Worm (Caenorhabditis elegans) whole organism, L1 larva: ENCODE results near the gene ZC506.1.

Experiments
- C04F5.9 ChIP-seq: sonication (generic microtip); optimal IDR thresholded peaks from 2 replicates; lab custom pipeline; 2016; ENCODE audit warnings: missing genetic modification characterization, missing compliant biosample characterization
- C16A3.4 ChIP-seq: fragments of 150-350 bp; optimal IDR thresholded peaks from 2 replicates; lab custom pipeline; 2014; ENCODE audit warnings: missing biosample characterization, missing genetic modification characterization
- aha-1 ChIP-seq: fragments of 150-350 bp; optimal IDR thresholded peaks from 2 replicates; lab custom pipeline; 2014; ENCODE audit warnings: missing biosample characterization, missing genetic modification characterization
- alr-1 ChIP-seq: fragments of 200-800 bp; sonication (Bioruptor generic); optimal IDR thresholded peaks from 2 replicates; lab custom pipeline; 2018; ENCODE audit warnings: borderline replicate concordance, mild to moderate bottlenecking, missing genetic modification characterization, missing compliant biosample characterization
- ceh-63 ChIP-seq: fragments of 200-800 bp; sonication (Bioruptor generic); optimal IDR thresholded peaks from 2 replicates; lab custom pipeline; 2018; ENCODE audit warnings: mild to moderate bottlenecking, missing genetic modification characterization, missing compliant biosample characterization
- ceh-82 ChIP-seq, 3 experiments: fragments of 150-350 bp in 1 of 3; sonication (generic microtip) in 2 of 3; optimal IDR thresholded peaks; 2 replicates each; lab custom pipeline; 2014 to 2017; ENCODE audit warnings: missing biosample characterization in 3 of 3, missing genetic modification characterization in 3 of 3
- ces-1 ChIP-seq: fragments of 150-350 bp; optimal IDR thresholded peaks from 2 replicates; lab custom pipeline; 2014; ENCODE audit warnings: missing biosample characterization, missing genetic modification reagents, missing genetic modification characterization
- efl-1 ChIP-seq, 4 experiments: fragments of 150-350 bp; optimal IDR thresholded peaks in 3 of 4; peaks in 1 of 4; 1 replicate in 1 of 4; 2 replicates in 3 of 4; lab custom pipeline; 2014; ENCODE audit warnings: missing biosample characterization in 2 of 4, missing genetic modification characterization in 2 of 4, missing genetic modification reagents in 2 of 4
- egl-13 ChIP-seq: sonication (generic microtip); optimal IDR thresholded peaks from 2 replicates; lab custom pipeline; 2016; ENCODE audit warnings: missing genotype, missing genetic modification reagents, missing genetic modification characterization, missing compliant biosample characterization
- fos-1 ChIP-seq: fragments of 150-350 bp; optimal IDR thresholded peaks from 2 replicates; lab custom pipeline; 2014; ENCODE audit warnings: missing biosample characterization, missing genetic modification characterization
- grh-1 ChIP-seq: fragments of 200-800 bp; sonication (Bioruptor generic); IDR thresholded peaks from 2 replicates; pipeline ENCODE4 v1.3.6; 2022; ENCODE audit warnings: missing genetic modification reagents, missing genetic modification characterization, missing compliant biosample characterization
- hlh-17 ChIP-seq: fragments of 200-800 bp; sonication (Bioruptor generic); optimal IDR thresholded peaks from 2 replicates; lab custom pipeline; 2018; ENCODE audit warnings: missing genetic modification characterization, mild to moderate bottlenecking, missing compliant biosample characterization, moderate library complexity, borderline replicate concordance
- irx-1 ChIP-seq: sonication (generic microtip); optimal IDR thresholded peaks from 2 replicates; lab custom pipeline; 2016; ENCODE audit warnings: missing genetic modification characterization, missing compliant biosample characterization
- isw-1 ChIP-seq: fragments of 200-800 bp; sonication (Bioruptor generic); IDR thresholded peaks from 2 replicates; pipeline ENCODE4 v1.3.6; 2022; ENCODE audit warnings: missing genetic modification characterization, missing compliant biosample characterization
- lin-15B ChIP-seq: fragments of 150-350 bp; sonication (generic microtip); optimal IDR thresholded peaks from 3 replicates; lab custom pipeline; 2014; ENCODE audit warnings: missing biosample characterization, missing genetic modification characterization
- lin-35 ChIP-seq, 2 experiments: fragments of 150-350 bp; optimal IDR thresholded peaks; 2 replicates each; lab custom pipeline; 2014; ENCODE audit warnings: missing biosample characterization in 2 of 2, missing genetic modification characterization in 2 of 2, missing genetic modification reagents in 2 of 2
- lir-3 ChIP-seq: sonication (generic microtip); optimal IDR thresholded peaks from 2 replicates; lab custom pipeline; 2016; ENCODE audit warnings: mild to moderate bottlenecking, missing genetic modification characterization, moderate library complexity, missing compliant biosample characterization; ENCODE audit not compliant: poor library complexity
- mab-9 ChIP-seq: fragments of 200-800 bp; sonication (Bioruptor generic); IDR thresholded peaks from 2 replicates; pipeline ENCODE4 v1.3.6; 2022; ENCODE audit warnings: missing genetic modification reagents, missing genetic modification characterization, missing compliant biosample characterization
- nhr-12 ChIP-seq: sonication (generic microtip); optimal IDR thresholded peaks from 2 replicates; lab custom pipeline; 2017; ENCODE audit warnings: missing biosample characterization, missing genetic modification characterization
- nhr-28 ChIP-seq: fragments of 150-350 bp; optimal IDR thresholded peaks from 2 replicates; lab custom pipeline; 2014; ENCODE audit warnings: missing biosample characterization, missing genetic modification characterization
- nhr-71 ChIP-seq: sonication (generic microtip); optimal IDR thresholded peaks from 2 replicates; lab custom pipeline; 2016; ENCODE audit warnings: mild to moderate bottlenecking, missing genetic modification characterization, moderate library complexity, missing compliant biosample characterization
- nhr-77 ChIP-seq: fragments of 150-350 bp; optimal IDR thresholded peaks from 2 replicates; lab custom pipeline; 2014; ENCODE audit warnings: missing biosample characterization, missing genetic modification characterization
- nhr-90 ChIP-seq: sonication (generic microtip); optimal IDR thresholded peaks from 2 replicates; lab custom pipeline; 2016; ENCODE audit warnings: mild to moderate bottlenecking, missing genetic modification characterization, missing compliant biosample characterization; ENCODE audit not compliant: poor library complexity
- pax-3 ChIP-seq: fragments of 200-800 bp; sonication (Bioruptor generic); optimal IDR thresholded peaks from 2 replicates; lab custom pipeline; 2018; ENCODE audit warnings: mild to moderate bottlenecking, missing genetic modification characterization, moderate library complexity, missing compliant biosample characterization
- pqm-1 ChIP-seq: sonication (generic microtip); optimal IDR thresholded peaks from 3 replicates; lab custom pipeline; 2017; ENCODE audit warnings: missing biosample characterization, missing genetic modification characterization
- rnt-1 ChIP-seq: sonication (generic microtip); optimal IDR thresholded peaks from 2 replicates; lab custom pipeline; 2016; ENCODE audit warnings: mild to moderate bottlenecking, missing genetic modification characterization, moderate library complexity, missing compliant biosample characterization
- skn-1 ChIP-seq: fragments of 150-350 bp; optimal IDR thresholded peaks from 2 replicates; lab custom pipeline; 2014; ENCODE audit warnings: missing biosample characterization, missing genetic modification characterization
- snpc-4 ChIP-seq: fragments of 150-350 bp; optimal IDR thresholded peaks from 2 replicates; lab custom pipeline; 2014; ENCODE audit warnings: missing biosample characterization, missing genetic modification characterization
- snu-23 ChIP-seq: sonication (generic microtip); optimal IDR thresholded peaks from 2 replicates; lab custom pipeline; 2016; ENCODE audit warnings: missing genetic modification characterization, missing compliant biosample characterization
- sox-4 ChIP-seq: sonication (generic microtip); optimal IDR thresholded peaks from 2 replicates; lab custom pipeline; 2016; ENCODE audit warnings: missing genetic modification characterization, missing compliant biosample characterization
- sptf-1 ChIP-seq: fragments of 150-350 bp; optimal IDR thresholded peaks from 2 replicates; lab custom pipeline; 2014; ENCODE audit warnings: missing biosample characterization, missing genetic modification characterization
- unc-30 ChIP-seq: sonication (generic microtip); optimal IDR thresholded peaks from 2 replicates; lab custom pipeline; 2017; ENCODE audit warnings: missing biosample characterization, missing genetic modification characterization
- unc-62 ChIP-seq: fragments of 150-350 bp; optimal IDR thresholded peaks from 2 replicates; lab custom pipeline; 2014; ENCODE audit warnings: missing biosample characterization, missing genetic modification reagents, missing genetic modification characterization
- unc-86 ChIP-seq: sonication (generic microtip); optimal IDR thresholded peaks from 2 replicates; lab custom pipeline; 2016; ENCODE audit warnings: missing genetic modification characterization, missing compliant biosample characterization
- unc-98 ChIP-seq: fragments of 200-800 bp; sonication (Bioruptor generic); IDR thresholded peaks from 2 replicates; pipeline ENCODE4 v1.3.6; 2022; ENCODE audit warnings: missing genetic modification characterization, missing compliant biosample characterization
- vab-15 ChIP-seq: sonication (generic microtip); optimal IDR thresholded peaks from 2 replicates; lab custom pipeline; 2017; ENCODE audit warnings: missing genotype, mild to moderate bottlenecking, missing genetic modification characterization, missing compliant biosample characterization
- ztf-11 ChIP-seq, 2 experiments: sonication (generic microtip); optimal IDR thresholded peaks; 2 replicates each; lab custom pipeline; 2016 to 2017; ENCODE audit warnings: missing genetic modification characterization in 2 of 2, missing biosample characterization in 1 of 2, missing compliant biosample characterization in 1 of 2

ZC506.1 gene

ce11 chrX:9958561-9958960 lies at the start of gene ZC506.1 (continued):
- TF ChIP-seq unc-86 (tag; lab: Kevin White, UChicago) (peak; percentile 94), lin-15B (tag; lab: Kevin White, UChicago) (peak; percentile 81), nhr-12 (no peak), ztf-11 (tag; optimal IDR thresholded peaks at IDR 0.05; lab: Kevin White, UChicago) (peak in 1 of 2 experiments; percentile 45), skn-1 (tag; lab: Kevin White, UChicago) (peak; percentile 83), ces-1 (GFP tag; lab: Kevin White, UChicago) (no peak), snu-23 (peak; percentile 97), pax-3 (tag; lab: Kevin White, UChicago) (peak; percentile 83), irx-1 (tag; lab: Kevin White, UChicago) (peak; percentile 92), vab-15 (peak; percentile 23), nhr-71 (peak; percentile 98), snpc-4 (tag; lab: Kevin White, UChicago) (peak; percentile 71), pqm-1 (peak; percentile 6), mab-9 (GFP tag; lab: Robert Waterston, UW) (peak; percentile 66; the same call in 1 of the 2 replicates), lin-35 (GFP tag; optimal IDR thresholded peaks at IDR 0.05; lab: Kevin White, UChicago) (peak; percentile 86 to 89), nhr-77 (peak; percentile 96), alr-1 (tag; lab: Kevin White, UChicago) (no peak), ceh-82 (tag; optimal IDR thresholded peaks at IDR 0.05; lab: Kevin White, UChicago) (peak; percentile 82 to 97 (median 91)), aha-1 (tag; lab: Kevin White, UChicago) (peak; percentile 45), unc-30 (no peak), isw-1 (GFP tag; lab: Robert Waterston, UW) (peak; percentile 85), hlh-17 (GFP tag; lab: Kevin White, UChicago) (no peak), egl-13 (tag; lab: Kevin White, UChicago) (peak; percentile 87), grh-1 (GFP tag; lab: Robert Waterston, UW) (peak; percentile 77), sox-4 (tag; lab: Kevin White, UChicago) (peak; percentile 73), nhr-28 (no peak), unc-98 (GFP tag; lab: Robert Waterston, UW) (no peak), unc-62 (GFP tag; lab: Kevin White, UChicago) (no peak), sptf-1 (no peak), ceh-63 (GFP tag; lab: Kevin White, UChicago) (no peak), nhr-90 (tag; lab: Kevin White, UChicago) (peak; percentile 89)

- TF ChIP-seq sox-4 (tag; lab: Kevin White, UChicago) = no peak
- peak; percentile 56 for TF ChIP-seq rnt-1 (tag; lab: Kevin White, UChicago)
- no peak for TF ChIP-seq snu-23
- no peak for TF ChIP-seq C04F5.9 (tag; lab: Kevin White, UChicago)
- no peak for TF ChIP-seq lir-3 (tag; lab: Kevin White, UChicago)
These were observed 41.4 kb upstream of the ZC506.1 start, which contains the start of gene F21G4.6 for ce11 chrX:9917362-9917761. TSS of gene F21G4.6 (minus strand) at chrX:9917448.

ce11 chrX:9918997-9919396 lies 39.8 kb upstream of the ZC506.1 start, which contains the start of gene folr-1:
TSS of gene folr-1 (plus strand) at chrX:9919297.
- no peak for TF ChIP-seq isw-1 (GFP tag; lab: Robert Waterston, UW)
- no peak for TF ChIP-seq C16A3.4
- TF ChIP-seq nhr-28 = no peak
- no peak for TF ChIP-seq alr-1 (tag; lab: Kevin White, UChicago)
- no peak for TF ChIP-seq skn-1 (tag; lab: Kevin White, UChicago)
- TF ChIP-seq, all 84 proteins: peak for 0

ce11 chrX:9921257-9921656 lies 37.5 kb upstream of the ZC506.1 start, which contains the start of gene C17G1.2:
TSS of gene C17G1.2 (plus strand) at chrX:9921557.
- TF ChIP-seq sox-4 (tag; lab: Kevin White, UChicago) = no peak
- TF ChIP-seq efl-1 (optimal IDR thresholded peaks at IDR 0.05; lab: Kevin White, UChicago) = no peak
- TF ChIP-seq efl-1 (GFP tag; optimal IDR thresholded peaks at IDR 0.05 in 1 of 2; lab: Kevin White, UChicago) = peak in 1 of 2 experiments; percentile 3
- TF ChIP-seq fos-1 (tag; lab: Kevin White, UChicago) = no peak
